Fruit fly (Drosophila melanogaster): Measurements from ENCODE around the gene Cyp28c1.

- TF ChIP-seq insv (optimal IDR thresholded peaks at IDR 0.05) (no peak), psq (optimal IDR thresholded peaks at IDR 0.05) (no peak), Myc (optimal IDR thresholded peaks at IDR 0.05) (no peak)
These were observed 16.4 kb upstream of the Cyp28c1 start for dm6 chrX:11823003-11823402.

All from Kc167 (cell line).